Worm (Caenorhabditis elegans) whole organism, L4 larva: Measurements from ENCODE around the gene R04E5.9.

ENCODE experiments used
- F44E2.7 ChIP-seq: fragments of 200-800 bp; sonication (Bioruptor generic); IDR thresholded peaks from 2 replicates; pipeline ENCODE4 v2.1.2; 2022; ENCODE audit warnings: missing genetic modification characterization, missing compliant biosample characterization
- Y48G9A.11 ChIP-seq: fragments of 200-800 bp; sonication (Bioruptor generic); IDR thresholded peaks from 2 replicates; pipeline ENCODE4 v1.3.6; 2022; ENCODE audit warnings: missing genetic modification reagents, missing genetic modification characterization, missing compliant biosample characterization
- ZK546.5 ChIP-seq, 2 experiments: sonication (generic microtip); optimal IDR thresholded peaks; 2 replicates each; lab custom pipeline; 2017; ENCODE audit warnings: missing biosample characterization in 2 of 2, missing genetic modification characterization in 2 of 2
- aha-1 ChIP-seq: fragments of 150-350 bp; peaks from one replicate; lab custom pipeline; 2014; ENCODE audit warnings: missing biosample characterization, missing genetic modification characterization
- ceh-20 ChIP-seq: fragments of 200-800 bp; sonication (Bioruptor generic); IDR thresholded peaks from 2 replicates; pipeline ENCODE4 v1.3.6; 2022; ENCODE audit warnings: missing genetic modification reagents, missing genetic modification characterization, missing compliant biosample characterization
- daf-19 ChIP-seq: fragments of 200-800 bp; sonication (Bioruptor generic); conservative IDR thresholded peaks from 2 replicates; pipeline ENCODE4 v1.3.6; 2022; ENCODE audit warnings: missing genetic modification characterization, missing compliant biosample characterization
- daf-8 ChIP-seq: fragments of 200-800 bp; sonication (Bioruptor generic); IDR thresholded peaks from 2 replicates; pipeline ENCODE4 v1.3.6; 2022; ENCODE audit warnings: missing genetic modification characterization, missing compliant biosample characterization
- dpl-1 ChIP-seq: fragments of 150-350 bp; optimal IDR thresholded peaks from 2 replicates; lab custom pipeline; 2014; ENCODE audit warnings: missing biosample characterization, missing genetic modification reagents, missing genetic modification characterization
- duxl-1 ChIP-seq: sonication (generic microtip); optimal IDR thresholded peaks from 2 replicates; lab custom pipeline; 2016; ENCODE audit warnings: mild to moderate bottlenecking, missing genetic modification characterization, moderate library complexity, missing compliant biosample characterization; ENCODE audit not compliant: poor library complexity
- gei-8 ChIP-seq: fragments of 200-800 bp; sonication (Bioruptor generic); optimal IDR thresholded peaks from 2 replicates; lab custom pipeline; 2018; ENCODE audit warnings: mild to moderate bottlenecking, missing genetic modification characterization, missing compliant biosample characterization
- hlh-30 ChIP-seq: sonication (generic microtip); optimal IDR thresholded peaks from 2 replicates; lab custom pipeline; 2017; ENCODE audit warnings: antibody characterized with exemption, mild to moderate bottlenecking, missing genetic modification characterization, missing compliant biosample characterization; ENCODE audit not compliant: insufficient read depth
- hmg-1.1 ChIP-seq: fragments of 200-800 bp; sonication (Bioruptor generic); IDR thresholded peaks from 2 replicates; pipeline ENCODE4 v1.3.6; 2022; ENCODE audit warnings: missing genetic modification reagents, missing genetic modification characterization, missing compliant biosample characterization
- lin-1 ChIP-seq: fragments of 200-800 bp; sonication (Bioruptor generic); IDR thresholded peaks from 2 replicates; pipeline ENCODE4 v1.3.6; 2022; ENCODE audit warnings: missing genetic modification reagents, missing genetic modification characterization, missing compliant biosample characterization
- lin-15B ChIP-seq: fragments of 150-350 bp; sonication (generic microtip); optimal IDR thresholded peaks from 3 replicates; lab custom pipeline; 2014; ENCODE audit warnings: missing biosample characterization, missing genetic modification characterization
- lin-29 ChIP-seq: fragments of 200-800 bp; sonication (Bioruptor generic); IDR thresholded peaks from 2 replicates; pipeline ENCODE4 v1.3.6; 2022; ENCODE audit warnings: missing genetic modification reagents, missing genetic modification characterization, missing compliant biosample characterization
- lin-38 ChIP-seq: fragments of 200-800 bp; sonication (Bioruptor generic); IDR thresholded peaks from 2 replicates; pipeline ENCODE4 v1.3.6; 2022; ENCODE audit warnings: missing genetic modification reagents, missing genetic modification characterization, missing compliant biosample characterization
- lsy-2 ChIP-seq, 2 experiments: fragments of 150-350 bp in 1 of 2; sonication (generic microtip) in 1 of 2; optimal IDR thresholded peaks; 2 replicates each; lab custom pipeline; 2014 to 2017; ENCODE audit warnings: missing biosample characterization in 2 of 2, missing genetic modification characterization in 2 of 2
- madf-9 ChIP-seq: fragments of 200-800 bp; sonication (Bioruptor generic); conservative IDR thresholded peaks from 2 replicates; pipeline ENCODE4 v1.3.6; 2022; ENCODE audit warnings: missing genetic modification reagents, missing genetic modification characterization, missing compliant biosample characterization
- mdl-1 ChIP-seq, 2 experiments: fragments of 150-350 bp in 1 of 2; sonication (generic microtip) in 1 of 2; optimal IDR thresholded peaks; 2 replicates each; lab custom pipeline; 2014 to 2017; ENCODE audit warnings: missing biosample characterization in 2 of 2, missing genetic modification characterization in 2 of 2
- mdt-29 ChIP-seq: fragments of 200-800 bp; sonication (Bioruptor generic); IDR thresholded peaks from 2 replicates; pipeline ENCODE4 v1.3.6; 2022; ENCODE audit warnings: missing genetic modification reagents, missing genetic modification characterization, missing compliant biosample characterization
- nhr-10 ChIP-seq: fragments of 150-350 bp; optimal IDR thresholded peaks from 2 replicates; lab custom pipeline; 2014; ENCODE audit warnings: missing biosample characterization, missing genetic modification characterization
- nhr-25 ChIP-seq: sonication (generic microtip); optimal IDR thresholded peaks from 2 replicates; lab custom pipeline; 2017; ENCODE audit warnings: missing genetic modification characterization, mild to moderate bottlenecking, missing compliant biosample characterization, antibody characterized with exemption, moderate library complexity, borderline replicate concordance; ENCODE audit not compliant: insufficient read depth
- nhr-41 ChIP-seq: fragments of 200-800 bp; sonication (Bioruptor generic); IDR thresholded peaks from 2 replicates; pipeline ENCODE4 v1.3.6; 2022; ENCODE audit warnings: missing genetic modification reagents, missing genetic modification characterization, missing compliant biosample characterization
- pha-4 ChIP-seq, 2 experiments: fragments of 150-350 bp in 1 of 2; fragments of 200-800 bp in 1 of 2; sonication (Bioruptor generic) in 1 of 2; IDR thresholded peaks in 1 of 2; optimal IDR thresholded peaks in 1 of 2; 2 replicates each; pipeline versions ENCODE4 v1.3.6 to Lab custom; 2014 to 2022; ENCODE audit warnings: missing genetic modification characterization in 2 of 2, missing genetic modification reagents in 2 of 2, missing biosample characterization in 1 of 2, missing compliant biosample characterization in 1 of 2
- pqm-1 ChIP-seq: sonication (generic microtip); optimal IDR thresholded peaks from 2 replicates; lab custom pipeline; 2017; ENCODE audit warnings: missing biosample characterization, missing genetic modification characterization
- rbr-2 ChIP-seq: sonication (generic microtip); optimal IDR thresholded peaks from 2 replicates; lab custom pipeline; 2016; ENCODE audit warnings: missing genotype, missing genetic modification characterization, missing compliant biosample characterization
- saeg-2 ChIP-seq: fragments of 200-800 bp; sonication (Bioruptor generic); IDR thresholded peaks from 2 replicates; pipeline ENCODE4 v1.3.6; 2022; ENCODE audit warnings: missing genetic modification reagents, missing genetic modification characterization, missing compliant biosample characterization
- set-16 ChIP-seq: fragments of 200-800 bp; sonication (Bioruptor generic); IDR thresholded peaks from 2 replicates; pipeline ENCODE4 v1.3.6; 2022; ENCODE audit warnings: missing genetic modification reagents, missing genetic modification characterization, missing compliant biosample characterization
- snpc-4 ChIP-seq: fragments of 150-350 bp; optimal IDR thresholded peaks from 2 replicates; lab custom pipeline; 2014; ENCODE audit warnings: missing biosample characterization, missing genetic modification characterization
- spr-1 ChIP-seq: sonication (generic microtip); optimal IDR thresholded peaks from 2 replicates; lab custom pipeline; 2016; ENCODE audit warnings: mild to moderate bottlenecking, missing genetic modification characterization, missing compliant biosample characterization
- spr-3 ChIP-seq: fragments of 200-800 bp; sonication (Bioruptor generic); optimal IDR thresholded peaks from 2 replicates; lab custom pipeline; 2018; ENCODE audit warnings: mild to moderate bottlenecking, missing genetic modification characterization, missing compliant biosample characterization
- unc-62 ChIP-seq, 3 experiments: fragments of 150-350 bp in 1 of 3; sonication (generic microtip); optimal IDR thresholded peaks in 2 of 3; peaks in 1 of 3; 1 replicate in 1 of 3; 2 replicates in 2 of 3; lab custom pipeline; 2014 to 2017; ENCODE audit warnings: missing biosample characterization in 3 of 3, missing genetic modification characterization in 3 of 3, missing genetic modification reagents in 3 of 3, missing genotype in 1 of 3
- vab-7 ChIP-seq: fragments of 200-800 bp; sonication (Bioruptor generic); IDR thresholded peaks from 2 replicates; pipeline ENCODE4 v1.3.6; 2022; ENCODE audit warnings: missing genetic modification reagents, missing genetic modification characterization, missing compliant biosample characterization
- ztf-7 ChIP-seq: fragments of 150-350 bp; optimal IDR thresholded peaks from 2 replicates; lab custom pipeline; 2014; ENCODE audit warnings: missing biosample characterization, missing genetic modification characterization

Gene R04E5.9

DNA sequence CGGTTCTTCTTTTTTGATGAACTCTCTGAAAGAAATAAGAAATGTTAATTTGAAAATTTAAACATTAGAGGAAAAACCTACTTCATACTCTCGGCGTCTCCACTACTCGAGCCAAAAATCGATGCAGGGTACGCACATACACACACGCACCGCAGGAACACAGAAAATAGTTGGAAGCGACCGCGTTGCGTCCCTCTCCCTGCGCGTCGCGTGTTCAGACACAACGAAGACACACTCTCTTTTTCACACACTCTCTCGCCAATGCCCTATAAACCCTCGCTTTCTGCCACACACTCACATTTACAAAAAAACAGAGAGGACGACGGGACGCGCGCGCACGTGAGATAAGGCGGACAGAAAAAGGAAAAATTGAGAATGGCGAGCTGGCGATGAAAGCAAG is at the start of gene R04E5.9 (continued):
- TF ChIP-seq mdt-29 (GFP tag; lab: Robert Waterston, UW), result no peak
- TF ChIP-seq madf-9 (GFP tag; lab: Robert Waterston, UW), result peak; percentile 71; the same call in 1 of the 2 replicates
- peak; percentile 94 for TF ChIP-seq rbr-2
- peak; percentile 57; the same call in 1 of the 2 replicates for TF ChIP-seq lin-38 (GFP tag; lab: Robert Waterston, UW)
- TF ChIP-seq ceh-20, result peak; percentile 44; the same call in 1 of the 2 replicates
- peak; percentile 42 for TF ChIP-seq ztf-7 (tag; lab: Kevin White, UChicago)
- no peak for TF ChIP-seq saeg-2 (GFP tag; lab: Robert Waterston, UW)
- TF ChIP-seq daf-19 (GFP tag; lab: Robert Waterston, UW), result no peak
- peak; percentile 74 for TF ChIP-seq nhr-25 (tag; lab: Kevin White, UChicago)
- TF ChIP-seq pqm-1 (tag; lab: Kevin White, UChicago), result peak; percentile 42
- peak; percentile 70 for TF ChIP-seq set-16 (GFP tag; lab: Robert Waterston, UW)
- peak; percentile 31 for TF ChIP-seq gei-8 (GFP tag; lab: Kevin White, UChicago)
- peak; percentile 65; the same call in 1 of the 2 replicates for TF ChIP-seq lin-1
- peak; percentile 46 for TF ChIP-seq duxl-1 (tag; lab: Kevin White, UChicago)
- TF ChIP-seq dpl-1, result peak; percentile 49
- peak; percentile 52; the same call in 1 of the 2 replicates for TF ChIP-seq vab-7 (GFP tag; lab: Robert Waterston, UW)
- peak; percentile 89 for TF ChIP-seq hmg-1.1 (GFP tag; lab: Robert Waterston, UW)
- peak; percentile 98 for TF ChIP-seq hlh-30 (tag; lab: Kevin White, UChicago)
- no peak for TF ChIP-seq snpc-4
- peak; percentile 87 to 99 for TF ChIP-seq mdl-1 (tag; optimal IDR thresholded peaks at IDR 0.05; lab: Kevin White, UChicago)
- TF ChIP-seq nhr-41, result peak; percentile 66; the same call in 1 of the 2 replicates
- TF ChIP-seq ZK546.5 (tag; optimal IDR thresholded peaks at IDR 0.05; lab: Kevin White, UChicago), result peak in 1 of 2 experiments; percentile 7

DNA sequence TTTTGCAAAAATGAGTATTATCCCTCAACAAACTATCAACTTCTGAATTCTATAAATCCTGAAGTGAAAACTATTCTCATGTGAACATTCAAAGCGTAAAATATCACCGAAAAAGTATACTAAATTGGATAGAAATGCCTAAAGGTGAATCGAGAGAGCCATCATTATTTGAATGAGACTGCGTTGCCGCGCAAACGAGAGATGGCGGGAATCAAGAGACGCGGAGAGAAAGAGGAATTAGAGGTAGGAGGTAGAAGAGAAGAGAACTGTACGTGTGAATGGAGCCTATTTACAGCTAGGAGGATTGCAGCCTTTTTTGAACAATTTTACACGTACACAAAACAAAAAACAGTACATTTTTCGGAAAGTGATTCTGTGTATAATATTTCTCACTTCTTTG is 48.6 kb upstream of the R04E5.9 start:
- TF ChIP-seq dpl-1 (peak; percentile 26), Y48G9A.11 (GFP tag; lab: Robert Waterston, UW) (no peak)

DNA sequence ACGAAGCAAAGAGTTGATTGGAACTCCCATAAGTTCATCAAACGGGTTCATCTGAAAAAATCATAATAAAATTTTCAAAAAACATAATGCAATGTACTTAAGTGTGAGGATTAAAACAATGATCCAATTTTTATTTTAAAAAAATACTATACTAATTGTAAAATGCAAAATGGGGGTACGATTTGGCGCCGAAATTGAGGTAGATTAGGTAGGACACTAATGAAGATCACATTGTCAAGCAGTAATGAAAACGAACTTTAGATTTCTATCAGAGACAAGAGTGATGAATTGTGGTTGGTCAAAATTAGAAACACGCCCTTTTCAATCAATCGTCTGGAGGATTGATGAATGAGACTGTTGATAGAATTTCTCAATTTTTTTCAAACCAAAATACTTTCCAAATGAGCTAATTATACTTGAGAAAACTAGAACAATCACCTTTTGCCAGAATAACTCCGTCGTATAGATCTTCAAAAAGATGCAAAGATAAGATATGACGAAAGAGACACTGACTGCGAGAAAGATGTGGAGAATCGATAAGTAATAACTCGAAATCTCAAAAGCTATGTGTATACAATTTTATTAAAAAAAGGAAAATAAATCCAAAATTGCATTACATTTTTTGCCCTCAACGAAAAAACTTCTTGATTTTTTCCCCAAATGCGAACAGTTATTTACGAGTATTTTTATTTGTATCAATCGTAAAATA is 47.1 kb upstream of the R04E5.9 start, which contains the start of gene C06E2.5:
Gene C06E2.5, minus strand, starts transcription at position 51 of the 709 bp plus-strand sequence.
- TF ChIP-seq unc-62 (GFP tag; optimal IDR thresholded peaks at IDR 0.05 in 1 of 2; lab: Kevin White, UChicago) (peak in 1 of 2 experiments; percentile 45), unc-62 (tag; optimal IDR thresholded peaks at IDR 0.05; lab: Kevin White, UChicago) (no peak), daf-19 (GFP tag; lab: Robert Waterston, UW) (no peak)

DNA sequence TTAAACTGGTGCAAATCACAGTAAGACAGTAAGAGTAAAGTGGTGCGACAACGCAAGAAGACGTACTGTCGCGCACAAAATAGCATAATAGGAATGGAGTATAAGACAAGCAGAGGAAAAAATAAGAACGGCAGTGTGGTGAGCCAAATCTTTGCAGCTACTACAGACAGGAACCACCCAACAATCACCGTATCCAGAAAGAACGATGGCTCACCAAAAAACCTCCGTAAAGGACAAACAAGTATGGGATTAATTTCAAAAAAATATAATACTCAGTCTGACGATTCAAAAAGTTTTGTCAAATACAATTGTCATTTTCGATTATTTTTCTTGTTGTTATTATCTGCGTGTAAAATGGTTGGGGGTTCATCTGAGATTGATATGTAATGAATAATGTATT is 43.5 kb upstream of the R04E5.9 start:
- TF ChIP-seq aha-1, result peak; percentile 93
- TF ChIP-seq spr-1 (tag; lab: Kevin White, UChicago), result no peak
- no peak for TF ChIP-seq daf-8 (GFP tag; lab: Robert Waterston, UW)
- TF ChIP-seq madf-9 (GFP tag; lab: Robert Waterston, UW), result no peak
- TF ChIP-seq, all 104 proteins: peak for 1

DNA sequence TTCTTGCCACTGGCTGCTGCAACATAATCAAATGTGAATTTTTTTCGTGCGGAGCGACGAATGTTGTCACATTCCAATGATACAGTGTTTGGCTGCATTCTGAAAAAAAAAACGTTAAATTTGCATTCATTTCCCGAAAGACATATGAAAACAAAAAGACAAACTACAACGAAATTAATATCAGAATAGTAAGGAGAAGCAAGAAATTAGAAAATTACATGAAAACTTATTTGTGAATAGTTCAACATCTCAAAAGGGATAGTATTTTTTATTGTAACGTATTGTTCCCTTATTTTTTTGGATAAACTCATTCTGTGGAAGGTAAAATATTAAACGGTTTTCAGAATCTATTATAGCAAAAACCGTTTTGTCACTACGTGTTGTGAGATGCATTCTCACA is 42.6 kb upstream of the R04E5.9 start, which contains the start of gene sprp-4:
Gene sprp-4, minus strand, starts transcription at position 101 of the 400 bp plus-strand sequence.
- TF ChIP-seq lsy-2 (tag; optimal IDR thresholded peaks at IDR 0.05; lab: Kevin White, UChicago), result no peak
- TF ChIP-seq lin-29 (GFP tag; lab: Robert Waterston, UW), result no peak
- TF ChIP-seq F44E2.7 (GFP tag; lab: Robert Waterston, UW), result no peak
- no peak for TF ChIP-seq lin-1
- TF ChIP-seq nhr-10 (tag; lab: Kevin White, UChicago), result no peak
- no peak for TF ChIP-seq lin-15B (tag; lab: Kevin White, UChicago)
- no peak for TF ChIP-seq pha-4 (GFP tag; IDR thresholded peaks at IDR 0.05; lab: Robert Waterston, UW)
- TF ChIP-seq pha-4 (tag; optimal IDR thresholded peaks at IDR 0.05; lab: Kevin White, UChicago), result no peak
- no peak for TF ChIP-seq spr-3 (GFP tag; lab: Kevin White, UChicago)
- TF ChIP-seq, all 104 proteins: peak for 0
